Worm (Caenorhabditis elegans) whole organism, L4 larva: ENCODE measurements around the gene Y43F8C.13.

Experiments
- F10B5.3 ChIP-seq: sonication (generic microtip); optimal IDR thresholded peaks from 2 replicates; lab custom pipeline; 2016; ENCODE audit warnings: mild to moderate bottlenecking, missing genetic modification characterization, missing compliant biosample characterization
- aha-1 ChIP-seq: fragments of 150-350 bp; peaks from one replicate; lab custom pipeline; 2014; ENCODE audit warnings: missing biosample characterization, missing genetic modification characterization
- ceh-20 ChIP-seq: fragments of 200-800 bp; sonication (Bioruptor generic); IDR thresholded peaks from 2 replicates; pipeline ENCODE4 v1.3.6; 2022; ENCODE audit warnings: missing genetic modification reagents, missing genetic modification characterization, missing compliant biosample characterization
- ceh-28 ChIP-seq: fragments of 150-350 bp; optimal IDR thresholded peaks from 2 replicates; lab custom pipeline; 2014; ENCODE audit warnings: missing biosample characterization, missing genetic modification reagents, missing genetic modification characterization
- ctbp-1 ChIP-seq: fragments of 200-800 bp; sonication (Bioruptor generic); IDR thresholded peaks from 2 replicates; pipeline ENCODE4 v1.3.6; 2022; ENCODE audit warnings: missing genetic modification reagents, missing genetic modification characterization, missing compliant biosample characterization
- daf-16 ChIP-seq, 3 experiments: sonication (generic microtip); optimal IDR thresholded peaks; 2 replicates each; lab custom pipeline; 2016 to 2017; ENCODE audit warnings: missing genetic modification characterization in 3 of 3, missing genetic modification reagents in 3 of 3, mild to moderate bottlenecking in 2 of 3, missing compliant biosample characterization in 2 of 3, missing biosample characterization in 1 of 3, moderate library complexity in 1 of 3
- dmd-6 ChIP-seq: fragments of 200-800 bp; sonication (Bioruptor generic); IDR thresholded peaks from 2 replicates; pipeline ENCODE4 v1.3.6; 2022; ENCODE audit warnings: missing genetic modification reagents, missing genetic modification characterization, missing compliant biosample characterization
- dmd-9 ChIP-seq: fragments of 200-800 bp; sonication (Bioruptor generic); IDR thresholded peaks from 2 replicates; pipeline ENCODE4 v1.3.6; 2022; ENCODE audit warnings: missing genetic modification reagents, missing genetic modification characterization, missing compliant biosample characterization
- dpl-1 ChIP-seq: fragments of 150-350 bp; optimal IDR thresholded peaks from 2 replicates; lab custom pipeline; 2014; ENCODE audit warnings: missing biosample characterization, missing genetic modification reagents, missing genetic modification characterization
- dve-1 ChIP-seq: sonication (generic microtip); optimal IDR thresholded peaks from 2 replicates; lab custom pipeline; 2017; ENCODE audit warnings: antibody characterized with exemption, mild to moderate bottlenecking, missing genetic modification characterization, missing compliant biosample characterization; ENCODE audit not compliant: insufficient read depth
- fkh-10 ChIP-seq: fragments of 150-350 bp; optimal IDR thresholded peaks from 2 replicates; lab custom pipeline; 2014; ENCODE audit warnings: missing biosample characterization, missing genetic modification reagents, missing genetic modification characterization
- hif-1 ChIP-seq, 2 experiments: sonication (generic microtip); optimal IDR thresholded peaks; 2 replicates each; lab custom pipeline; 2016 to 2017; ENCODE audit warnings: missing compliant biosample characterization in 2 of 2, missing genetic modification characterization in 2 of 2, missing genetic modification reagents in 2 of 2, missing genotype in 2 of 2, mild to moderate bottlenecking in 1 of 2
- hlh-11 ChIP-seq: fragments of 200-800 bp; sonication (Bioruptor generic); optimal IDR thresholded peaks from 2 replicates; lab custom pipeline; 2018; ENCODE audit warnings: mild to moderate bottlenecking, missing genetic modification characterization, missing compliant biosample characterization
- lin-38 ChIP-seq: fragments of 200-800 bp; sonication (Bioruptor generic); IDR thresholded peaks from 2 replicates; pipeline ENCODE4 v1.3.6; 2022; ENCODE audit warnings: missing genetic modification reagents, missing genetic modification characterization, missing compliant biosample characterization
- lir-3 ChIP-seq: sonication (generic microtip); optimal IDR thresholded peaks from 2 replicates; lab custom pipeline; 2016; ENCODE audit warnings: mild to moderate bottlenecking, missing genetic modification characterization, missing compliant biosample characterization
- mep-1 ChIP-seq: fragments of 150-350 bp; sonication (generic microtip); optimal IDR thresholded peaks from 3 replicates; lab custom pipeline; 2014; ENCODE audit warnings: missing biosample characterization, missing genetic modification characterization
- mes-2 ChIP-seq: sonication (generic microtip); optimal IDR thresholded peaks from 2 replicates; lab custom pipeline; 2016; ENCODE audit warnings: missing genotype, mild to moderate bottlenecking, missing genetic modification characterization, missing compliant biosample characterization; ENCODE audit not compliant: poor library complexity, severe bottlenecking
- mxl-2 ChIP-seq: fragments of 200-800 bp; sonication (Bioruptor generic); conservative IDR thresholded peaks from 2 replicates; pipeline ENCODE4 v1.3.6; 2022; ENCODE audit warnings: missing genetic modification reagents, missing genetic modification characterization, missing compliant biosample characterization
- nhr-102 ChIP-seq: sonication (generic microtip); optimal IDR thresholded peaks from 2 replicates; lab custom pipeline; 2016; ENCODE audit warnings: mild to moderate bottlenecking, missing genetic modification characterization, moderate library complexity, missing compliant biosample characterization
- nhr-25 ChIP-seq: sonication (generic microtip); optimal IDR thresholded peaks from 2 replicates; lab custom pipeline; 2017; ENCODE audit warnings: missing genetic modification characterization, mild to moderate bottlenecking, missing compliant biosample characterization, antibody characterized with exemption, moderate library complexity, borderline replicate concordance; ENCODE audit not compliant: insufficient read depth
- nhr-28 ChIP-seq: fragments of 150-350 bp; optimal IDR thresholded peaks from 2 replicates; lab custom pipeline; 2014; ENCODE audit warnings: missing biosample characterization, missing genetic modification characterization
- php-3 ChIP-seq: fragments of 200-800 bp; sonication (Bioruptor generic); IDR thresholded peaks from 2 replicates; pipeline ENCODE4 v1.3.6; 2022; ENCODE audit warnings: missing genetic modification reagents, missing genetic modification characterization, missing compliant biosample characterization
- pqm-1 ChIP-seq: sonication (generic microtip); optimal IDR thresholded peaks from 2 replicates; lab custom pipeline; 2017; ENCODE audit warnings: missing biosample characterization, missing genetic modification characterization
- set-16 ChIP-seq: fragments of 200-800 bp; sonication (Bioruptor generic); IDR thresholded peaks from 2 replicates; pipeline ENCODE4 v1.3.6; 2022; ENCODE audit warnings: missing genetic modification reagents, missing genetic modification characterization, missing compliant biosample characterization
- tag-97 ChIP-seq: fragments of 200-800 bp; sonication (Bioruptor generic); IDR thresholded peaks from 2 replicates; pipeline ENCODE4 v1.3.6; 2022; ENCODE audit warnings: missing genetic modification characterization, missing compliant biosample characterization
- unc-62 ChIP-seq, 3 experiments: fragments of 150-350 bp in 1 of 3; sonication (generic microtip); optimal IDR thresholded peaks in 2 of 3; peaks in 1 of 3; 1 replicate in 1 of 3; 2 replicates in 2 of 3; lab custom pipeline; 2014 to 2017; ENCODE audit warnings: missing biosample characterization in 3 of 3, missing genetic modification characterization in 3 of 3, missing genetic modification reagents in 3 of 3, missing genotype in 1 of 3
- zfp-3 ChIP-seq: fragments of 200-800 bp; sonication (Bioruptor generic); conservative IDR thresholded peaks from 2 replicates; pipeline ENCODE4 v1.3.6; 2022; ENCODE audit warnings: missing genetic modification reagents, missing genetic modification characterization, missing compliant biosample characterization

Gene Y43F8C.13

DNA sequence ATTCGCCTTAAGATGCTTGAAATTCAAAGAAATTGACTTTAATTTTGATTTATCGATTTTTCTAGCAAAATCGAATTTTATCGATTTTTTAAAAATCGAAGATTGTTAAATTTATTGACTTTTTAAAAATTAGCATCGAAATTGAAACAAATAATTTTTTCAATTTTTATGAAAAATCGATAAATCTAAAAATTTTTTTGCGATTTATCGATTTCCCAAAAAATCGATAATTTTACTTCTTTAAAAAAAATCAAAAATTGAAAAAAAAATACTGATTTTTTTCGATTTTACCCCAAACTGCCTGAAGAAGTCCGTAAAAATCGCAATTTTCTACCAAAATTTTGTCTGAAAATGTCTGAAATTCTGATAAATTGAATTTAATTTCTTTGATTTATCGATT, 5.2 kb downstream of the Y43F8C.13 start:
- no peak for TF ChIP-seq dmd-9 (GFP tag; lab: Robert Waterston, UW)
- TF ChIP-seq ceh-28 (tag; lab: Kevin White, UChicago): peak; percentile 74

DNA sequence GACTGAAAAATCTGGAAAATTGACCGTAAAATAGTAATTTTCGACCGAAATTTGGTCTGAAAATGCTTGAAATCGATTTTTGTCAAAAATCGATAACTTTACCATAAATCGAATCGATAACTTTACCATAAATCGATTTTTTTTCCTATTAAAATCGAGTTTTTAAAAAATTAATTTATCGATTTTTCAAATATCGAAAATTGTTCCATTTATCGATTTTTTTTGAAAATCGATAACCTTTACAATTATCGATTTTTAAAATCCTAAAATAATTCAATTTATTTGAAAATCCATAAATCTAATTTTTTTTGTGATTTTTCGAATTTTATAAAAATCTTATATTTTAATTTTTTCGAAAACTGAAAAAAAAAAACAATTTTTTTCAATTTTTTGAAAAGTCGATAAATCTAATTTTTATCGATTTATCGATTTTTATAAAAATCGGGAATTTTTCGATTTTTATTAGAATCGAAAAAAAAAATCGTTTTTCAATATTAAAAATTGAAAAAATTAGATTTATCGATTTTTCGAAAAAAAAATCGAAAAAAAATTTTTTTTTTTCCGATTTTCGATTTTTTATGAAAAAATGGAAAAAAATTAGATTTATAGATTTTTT, 5.8 kb downstream of the Y43F8C.13 start:
- peak; percentile 88 for TF ChIP-seq ceh-28 (tag; lab: Kevin White, UChicago)
- TF ChIP-seq nhr-28: no peak

DNA sequence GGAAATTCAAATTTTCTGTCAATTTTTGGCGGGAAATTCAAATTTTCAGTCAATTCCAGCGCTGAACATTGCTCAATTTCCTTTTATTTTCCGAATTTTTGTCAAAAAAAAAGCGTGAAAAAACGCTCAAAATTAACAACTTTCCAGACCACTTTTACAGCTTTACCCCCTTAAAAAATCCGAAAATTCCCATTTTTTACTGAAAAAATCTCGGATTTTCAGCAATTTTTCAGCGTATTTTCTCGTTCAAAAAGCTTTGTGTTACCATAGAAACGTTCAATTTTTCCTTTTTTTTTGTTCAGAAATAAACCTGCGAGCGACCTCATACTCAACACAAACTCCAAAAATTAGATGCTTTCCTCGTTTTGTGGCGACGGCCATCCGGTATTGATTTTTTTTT, 22.7 kb downstream of the Y43F8C.13 start, which contains the start of gene mrp-7:
mrp-7 (plus strand) TSS at position 301 of the 400 bp plus-strand sequence.
- TF ChIP-seq dmd-9 (GFP tag; lab: Robert Waterston, UW): no peak
- TF ChIP-seq mxl-2 (GFP tag; lab: Robert Waterston, UW): no peak
- TF ChIP-seq lir-3: no peak
- no peak for TF ChIP-seq pqm-1

DNA sequence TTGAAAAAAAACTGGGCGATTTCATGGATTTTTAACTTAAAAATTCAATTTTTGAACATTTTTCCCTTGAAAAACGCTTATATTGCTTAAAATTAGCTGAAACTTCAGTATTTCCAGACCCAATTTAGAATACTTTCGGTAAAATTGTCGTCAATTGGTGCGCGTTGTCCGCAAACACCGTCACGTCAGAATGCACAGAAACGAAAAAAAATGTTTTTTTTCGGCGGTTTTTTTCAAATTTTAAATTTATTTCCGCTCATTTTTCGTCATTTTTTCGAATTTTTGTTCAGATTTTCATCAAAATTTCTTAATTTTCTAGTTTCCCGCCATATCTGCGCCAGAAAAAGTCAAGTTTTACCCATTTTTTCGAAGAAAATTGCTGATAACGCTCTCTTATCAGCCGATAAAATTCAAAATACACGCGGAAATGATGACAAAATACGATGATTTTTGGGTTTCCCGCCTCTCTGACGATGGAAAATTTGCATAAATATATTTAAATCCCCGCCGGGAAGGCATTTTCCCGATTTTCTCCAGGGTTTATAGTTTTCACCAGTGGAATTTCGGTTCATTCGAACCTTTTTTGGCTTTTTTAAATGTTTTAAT, 23.8 kb downstream of the Y43F8C.13 start:
- TF ChIP-seq mes-2 (tag; lab: Kevin White, UChicago): peak; percentile 11
- TF ChIP-seq unc-62 (GFP tag; optimal IDR thresholded peaks at IDR 0.05 in 1 of 2; lab: Kevin White, UChicago): peak in 1 of 2 experiments; percentile 72
- no peak for TF ChIP-seq unc-62 (tag; optimal IDR thresholded peaks at IDR 0.05; lab: Kevin White, UChicago)
- TF ChIP-seq mep-1: no peak
- TF ChIP-seq pqm-1: peak; percentile 32

DNA sequence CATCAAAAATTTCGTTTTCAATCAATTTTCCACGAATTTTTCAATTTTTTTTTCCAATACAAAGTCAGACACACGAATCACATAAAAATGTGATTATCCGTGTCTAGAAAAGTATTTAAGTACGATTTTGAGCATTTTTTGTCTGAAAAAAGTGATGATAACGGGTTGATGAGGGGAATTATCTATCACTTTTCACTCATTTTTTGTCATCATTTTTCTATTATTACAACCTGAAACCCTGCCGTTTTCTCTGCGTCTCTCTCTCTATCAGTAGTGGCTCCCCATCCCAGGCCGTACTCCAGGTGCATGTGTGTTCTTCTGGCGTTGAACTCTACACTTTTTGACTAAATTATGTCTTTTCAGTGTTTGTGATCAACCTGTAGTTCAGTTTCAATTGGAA, 24.8 kb downstream of the Y43F8C.13 start:
- TF ChIP-seq php-3 (GFP tag; lab: Robert Waterston, UW) (0 out of 2 replicates have a peak, but pooled peaks have one; percentile 7), ctbp-1 (GFP tag; lab: Robert Waterston, UW) (no peak), dpl-1 (GFP tag; lab: Kevin White, UChicago) (no peak), pqm-1 (peak; percentile 91), mep-1 (peak; percentile 12), aha-1 (tag; lab: Kevin White, UChicago) (no peak), dve-1 (peak; percentile 43), hlh-11 (peak; percentile 66), nhr-25 (no peak), daf-16 (GFP tag; optimal IDR thresholded peaks at IDR 0.05; lab: Kevin White, UChicago) (no peak), daf-16 (tag; optimal IDR thresholded peaks at IDR 0.05; lab: Kevin White, UChicago) (peak; percentile 47), nhr-102 (peak; percentile 47), dmd-6 (GFP tag; lab: Robert Waterston, UW) (peak; percentile 64; the same call in 1 of the 2 replicates)

DNA sequence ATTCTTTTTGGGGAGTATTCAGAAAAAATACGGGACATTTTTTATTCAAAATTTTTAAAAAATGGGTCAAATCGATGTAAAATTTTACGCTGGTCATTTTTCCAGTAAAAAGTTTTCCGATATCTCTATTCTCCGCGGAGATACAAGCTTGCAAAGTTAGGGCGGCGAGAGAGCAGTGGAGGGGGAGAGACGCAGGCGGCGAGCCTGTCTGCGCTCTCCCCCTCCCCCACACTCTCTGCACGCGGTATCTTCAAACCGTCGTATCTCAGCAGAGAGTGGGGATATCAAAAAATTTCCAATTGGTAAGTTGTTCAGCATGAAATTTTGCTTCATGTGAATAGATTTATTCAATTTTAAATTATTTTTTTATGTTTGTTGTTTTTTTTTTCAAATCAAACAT, 25.4 kb downstream of the Y43F8C.13 start:
- TF ChIP-seq set-16 (GFP tag; lab: Robert Waterston, UW) (peak; percentile 60), aha-1 (tag; lab: Kevin White, UChicago) (peak; percentile 83), tag-97 (no peak), hif-1 (tag; optimal IDR thresholded peaks at IDR 0.05; lab: Kevin White, UChicago) (no peak), zfp-3 (GFP tag; lab: Robert Waterston, UW) (no peak)
- TF ChIP-seq, all 104 proteins: peak for 2

DNA sequence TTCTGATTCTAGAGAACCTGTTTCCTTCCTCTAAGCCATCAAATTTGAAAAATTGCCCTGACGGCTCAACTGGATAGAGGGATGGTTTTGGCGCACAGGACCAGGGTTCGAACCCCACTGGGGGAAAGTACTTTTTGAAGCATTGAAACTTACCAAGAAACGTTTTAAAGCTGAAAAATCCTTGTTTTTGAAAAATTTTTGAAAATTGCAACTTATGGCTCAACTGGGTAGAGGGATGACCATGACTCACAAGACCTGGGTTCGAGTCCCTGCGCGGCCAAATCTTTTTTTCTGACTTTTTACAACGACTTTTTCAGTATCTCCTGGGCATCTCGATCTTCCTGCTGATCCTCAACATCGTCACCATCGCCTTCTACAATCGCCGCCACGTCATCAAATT, 26.3 kb downstream of the Y43F8C.13 start:
- no peak for TF ChIP-seq ctbp-1 (GFP tag; lab: Robert Waterston, UW)
- TF ChIP-seq fkh-10 (GFP tag; lab: Kevin White, UChicago): no peak
- TF ChIP-seq dmd-9 (GFP tag; lab: Robert Waterston, UW): no peak
- no peak for TF ChIP-seq php-3 (GFP tag; lab: Robert Waterston, UW)
- no peak for TF ChIP-seq F10B5.3
- TF ChIP-seq ceh-20 (GFP tag; lab: Robert Waterston, UW): no peak
- no peak for TF ChIP-seq lin-38
